Fruit fly (Drosophila melanogaster) whole organism, embryonic: ENCODE measurements around the gene CG42404.
A peak's percentile ranks its signal among the peaks of the same experiment; 100 is the strongest.

Experiments
- Abd-B ChIP-seq: fragments of 200-800 bp; sonication (Bioruptor generic); optimal IDR thresholded peaks from 2 replicates; lab custom pipeline; 2018; ENCODE audit warnings: missing biosample characterization, mild to moderate bottlenecking, missing genetic modification characterization, moderate library complexity
- Atf-2 ChIP-seq: fragments of 200-800 bp; sonication (Bioruptor generic); optimal IDR thresholded peaks from 2 replicates; lab custom pipeline; 2016; ENCODE audit warnings: missing biosample characterization, missing genetic modification characterization
- CG10979 ChIP-seq: fragments of 200-800 bp; sonication (Bioruptor generic); optimal IDR thresholded peaks from 2 replicates; lab custom pipeline; 2018; ENCODE audit warnings: missing biosample characterization, mild to moderate bottlenecking, missing genetic modification characterization, moderate library complexity
- CG11504 ChIP-seq: fragments of 200-800 bp; sonication (Bioruptor generic); optimal IDR thresholded peaks from 3 replicates; lab custom pipeline; 2019; ENCODE audit warnings: missing biosample characterization, mild to moderate bottlenecking, missing genetic modification characterization, moderate library complexity
- CG13624 ChIP-seq: fragments of 200-800 bp; sonication (Bioruptor generic); optimal IDR thresholded peaks from 2 replicates; lab custom pipeline; 2016; ENCODE audit warnings: missing biosample characterization, missing genetic modification characterization
- CG13775 ChIP-seq: fragments of 200-800 bp; sonication (Bioruptor generic); optimal IDR thresholded peaks from 3 replicates; lab custom pipeline; 2017; ENCODE audit warnings: missing biosample characterization, mild to moderate bottlenecking, missing genetic modification characterization
- CG14050 ChIP-seq: fragments of 200-800 bp; sonication (Bioruptor generic); IDR thresholded peaks from 3 replicates; pipeline ENCODE4 v1.3.6; 2022; ENCODE audit warnings: missing biosample characterization, missing genetic modification characterization
- CG15479 ChIP-seq: fragments of 200-800 bp; sonication (Bioruptor generic); optimal IDR thresholded peaks from 3 replicates; lab custom pipeline; 2019; ENCODE audit warnings: missing biosample characterization, mild to moderate bottlenecking, missing genetic modification characterization, moderate library complexity
- CG1603 ChIP-seq: fragments of 200-800 bp; sonication (Bioruptor generic); optimal IDR thresholded peaks from 2 replicates; lab custom pipeline; 2019; ENCODE audit warnings: missing biosample characterization, mild to moderate bottlenecking, missing genetic modification characterization, moderate library complexity
- CG17186 ChIP-seq: fragments of 200-800 bp; sonication (Bioruptor generic); optimal IDR thresholded peaks from 3 replicates; lab custom pipeline; 2017; ENCODE audit warnings: missing biosample characterization, missing genetic modification reagents, missing genetic modification characterization
- CG2199 ChIP-seq: fragments of 200-800 bp; sonication (Bioruptor generic); IDR thresholded peaks from 3 replicates; pipeline ENCODE4 v1.3.6; 2022; ENCODE audit warnings: missing biosample characterization, missing genetic modification characterization
- CG2712 ChIP-seq: fragments of 200-800 bp; optimal IDR thresholded peaks from 3 replicates; lab custom pipeline; 2019; ENCODE audit warnings: missing biosample characterization, mild to moderate bottlenecking, missing genetic modification characterization, moderate library complexity
- CG3065 ChIP-seq: fragments of 200-800 bp; sonication (Bioruptor generic); optimal IDR thresholded peaks from 2 replicates; lab custom pipeline; 2016; ENCODE audit warnings: missing biosample characterization, missing genetic modification characterization
- CG31365 ChIP-seq: fragments of 200-800 bp; sonication (Bioruptor generic); optimal IDR thresholded peaks from 2 replicates; lab custom pipeline; 2018; ENCODE audit warnings: missing biosample characterization, mild to moderate bottlenecking, missing genetic modification characterization
- CG32772 ChIP-seq: fragments of 200-800 bp; sonication (Bioruptor generic); IDR thresholded peaks from 2 replicates; pipeline ENCODE4 v1.3.6; 2022; ENCODE audit warnings: missing biosample characterization, missing genetic modification characterization
- CG3995 ChIP-seq: fragments of 200-800 bp; sonication (Bioruptor generic); optimal IDR thresholded peaks from 3 replicates; lab custom pipeline; 2016; ENCODE audit warnings: missing biosample characterization, missing genetic modification characterization
- CG42726 ChIP-seq: fragments of 200-800 bp; sonication (Bioruptor generic); IDR thresholded peaks from 2 replicates; pipeline ENCODE4 v1.3.6; 2022; ENCODE audit warnings: missing biosample characterization, missing genetic modification characterization; ENCODE audit not compliant: partially characterized antibody
- CG4820 ChIP-seq: fragments of 200-800 bp; sonication (Bioruptor generic); optimal IDR thresholded peaks from 3 replicates; lab custom pipeline; 2016; ENCODE audit warnings: missing biosample characterization, missing genetic modification characterization
- CG4854 ChIP-seq: fragments of 200-800 bp; sonication (Bioruptor generic); optimal IDR thresholded peaks from 2 replicates; lab custom pipeline; 2016; ENCODE audit warnings: missing biosample characterization, missing genetic modification characterization, inconsistent platforms
- CG6689 ChIP-seq: fragments of 200-800 bp; sonication (Bioruptor generic); IDR thresholded peaks from 2 replicates; pipeline ENCODE4 v1.3.6; 2022; ENCODE audit warnings: missing biosample characterization, missing genetic modification characterization
- CG7928 ChIP-seq: fragments of 200-800 bp; sonication (Bioruptor generic); optimal IDR thresholded peaks from 2 replicates; lab custom pipeline; 2017; ENCODE audit warnings: missing biosample characterization, mild to moderate bottlenecking, missing genetic modification characterization
- Chrac-16 ChIP-seq: fragments of 200-800 bp; sonication (Bioruptor generic); optimal IDR thresholded peaks from 3 replicates; lab custom pipeline; 2016; ENCODE audit warnings: missing biosample characterization, missing genetic modification characterization
- Dad ChIP-seq: fragments of 200-800 bp; sonication (Bioruptor generic); optimal IDR thresholded peaks from 3 replicates; lab custom pipeline; 2016; ENCODE audit warnings: missing biosample characterization, missing genetic modification characterization
- Ets97D ChIP-seq: fragments of 200-800 bp; sonication (Bioruptor generic); optimal IDR thresholded peaks from 3 replicates; lab custom pipeline; 2016; ENCODE audit warnings: missing biosample characterization, missing genetic modification characterization
- PHDP ChIP-seq: fragments of 200-800 bp; sonication (Bioruptor generic); optimal IDR thresholded peaks from 3 replicates; lab custom pipeline; 2018; ENCODE audit warnings: missing biosample characterization, mild to moderate bottlenecking, missing genetic modification characterization, moderate library complexity
- Pdp1 ChIP-seq, 2 experiments: fragments of 200-800 bp; sonication (Bioruptor generic); optimal IDR thresholded peaks; 3 replicates each; lab custom pipeline; 2016; ENCODE audit warnings: missing biosample characterization in 2 of 2, missing genetic modification characterization in 2 of 2, mild to moderate bottlenecking in 1 of 2, moderate library complexity in 1 of 2
- TFAM ChIP-seq: fragments of 200-800 bp; sonication (Bioruptor generic); optimal IDR thresholded peaks from 2 replicates; lab custom pipeline; 2017; ENCODE audit warnings: missing biosample characterization, missing genetic modification characterization, inconsistent platforms
- ap ChIP-seq: fragments of 200-800 bp; sonication (Bioruptor generic); IDR thresholded peaks from 2 replicates; pipeline ENCODE4 v1.3.6; 2022; ENCODE audit warnings: missing biosample characterization, missing genetic modification characterization
- bowl ChIP-seq: fragments of 200-800 bp; sonication (Bioruptor generic); IDR thresholded peaks from 2 replicates; pipeline ENCODE4 v1.3.6; 2022; ENCODE audit warnings: missing biosample characterization, missing genetic modification characterization
- cg ChIP-seq: fragments of 200-800 bp; sonication (Bioruptor generic); optimal IDR thresholded peaks from 3 replicates; lab custom pipeline; 2019; ENCODE audit warnings: missing biosample characterization, mild to moderate bottlenecking, missing genetic modification characterization, moderate library complexity
- dati ChIP-seq: fragments of 200-800 bp; sonication (Bioruptor generic); IDR thresholded peaks from 2 replicates; pipeline ENCODE4 v1.3.6; 2022; ENCODE audit warnings: missing biosample characterization, missing genetic modification characterization
- ewg ChIP-seq: fragments of 200-800 bp; sonication (Bioruptor generic); optimal IDR thresholded peaks from 3 replicates; lab custom pipeline; 2017; ENCODE audit warnings: mild to moderate bottlenecking, missing biosample characterization, missing genetic modification reagents, missing genetic modification characterization
- eyg ChIP-seq: fragments of 200-800 bp; sonication (Bioruptor generic); optimal IDR thresholded peaks from 3 replicates; lab custom pipeline; 2016; ENCODE audit warnings: missing biosample characterization, missing genetic modification characterization
- ftz-f1 ChIP-seq: fragments of 200-800 bp; sonication (Bioruptor generic); optimal IDR thresholded peaks from 2 replicates; lab custom pipeline; 2016; ENCODE audit warnings: missing biosample characterization, missing genetic modification characterization
- gce ChIP-seq: fragments of 200-800 bp; sonication (Bioruptor generic); IDR thresholded peaks from 3 replicates; pipeline ENCODE4 v1.3.6; 2022; ENCODE audit warnings: missing biosample characterization, missing genetic modification characterization
- grn ChIP-seq: fragments of 200-800 bp; sonication (Bioruptor generic); optimal IDR thresholded peaks from 3 replicates; lab custom pipeline; 2017; ENCODE audit warnings: missing biosample characterization, missing genetic modification characterization
- gt ChIP-seq: fragments of 200-800 bp; sonication (Bioruptor generic); IDR thresholded peaks from 2 replicates; pipeline ENCODE4 v1.3.6; 2022; ENCODE audit warnings: missing biosample characterization, missing genetic modification characterization
- hkb ChIP-seq, 2 experiments: fragments of 200-800 bp in 1 of 2; fragments of >200 bp in 1 of 2; sonication (Bioruptor generic) in 1 of 2; IDR thresholded peaks in 1 of 2; optimal IDR thresholded peaks in 1 of 2; 2 replicates each; pipeline versions ENCODE4 v1.3.6 to Lab custom; 2017 to 2022; ENCODE audit warnings: missing biosample characterization in 1 of 2, missing genetic modification characterization in 1 of 2
- jing ChIP-seq: fragments of 200-800 bp; sonication (Bioruptor generic); optimal IDR thresholded peaks from 2 replicates; lab custom pipeline; 2018; ENCODE audit warnings: missing biosample characterization, mild to moderate bottlenecking, missing genetic modification characterization
- kay ChIP-seq: fragments of 200-800 bp; sonication (Bioruptor generic); optimal IDR thresholded peaks from 2 replicates; lab custom pipeline; 2016; ENCODE audit warnings: missing biosample characterization, missing genetic modification characterization
- lbe ChIP-seq: fragments of 200-800 bp; sonication (Bioruptor generic); optimal IDR thresholded peaks from 2 replicates; lab custom pipeline; 2016; ENCODE audit warnings: missing biosample characterization, mild to moderate bottlenecking, missing genetic modification characterization
- lilli ChIP-seq: fragments of 200-800 bp; sonication (Bioruptor generic); optimal IDR thresholded peaks from 3 replicates; lab custom pipeline; 2016; ENCODE audit warnings: missing biosample characterization, missing genetic modification characterization
- oc ChIP-seq: fragments of 200-800 bp; sonication (Bioruptor generic); optimal IDR thresholded peaks from 2 replicates; lab custom pipeline; 2018; ENCODE audit warnings: missing biosample characterization, mild to moderate bottlenecking, missing genetic modification characterization, moderate library complexity
- otp ChIP-seq: fragments of 200-800 bp; sonication (Bioruptor generic); IDR thresholded peaks from 3 replicates; pipeline ENCODE4, ENCODE4 v1.3.6; 2022; ENCODE audit warnings: missing biosample characterization, missing genetic modification characterization
- pros ChIP-seq: fragments of 200-800 bp; sonication (Bioruptor generic); optimal IDR thresholded peaks from 3 replicates; lab custom pipeline; 2019; ENCODE audit warnings: missing biosample characterization, mild to moderate bottlenecking, missing genetic modification characterization, moderate library complexity
- pzg ChIP-seq: fragments of 200-800 bp; sonication (Bioruptor generic); optimal IDR thresholded peaks from 3 replicates; lab custom pipeline; 2018; ENCODE audit warnings: missing biosample characterization, mild to moderate bottlenecking, missing genetic modification characterization, moderate library complexity
- salm ChIP-seq: fragments of 200-800 bp; sonication (Bioruptor generic); optimal IDR thresholded peaks from 2 replicates; lab custom pipeline; 2018; ENCODE audit warnings: missing biosample characterization, mild to moderate bottlenecking, missing genetic modification characterization
- sens ChIP-seq: fragments of 200-800 bp; sonication (Bioruptor generic); peaks from one replicate; lab custom pipeline; 2016; ENCODE audit warnings: missing biosample characterization, missing genetic modification characterization
- sna ChIP-seq: fragments of 200-800 bp; sonication (Bioruptor generic); IDR thresholded peaks from 2 replicates; pipeline ENCODE4 v1.3.6; 2022; ENCODE audit warnings: missing biosample characterization, missing genetic modification characterization; ENCODE audit not compliant: partially characterized antibody
- toy ChIP-seq: fragments of 200-800 bp; sonication (Bioruptor generic); IDR thresholded peaks from 2 replicates; pipeline ENCODE4 v1.3.6; 2022; ENCODE audit warnings: missing biosample characterization, missing genetic modification characterization
- twi ChIP-seq: fragments of 200-800 bp; optimal IDR thresholded peaks from 2 replicates; lab custom pipeline; 2019; ENCODE audit warnings: missing biosample characterization, mild to moderate bottlenecking, missing genetic modification characterization, moderate library complexity

Gene CG42404

DNA sequence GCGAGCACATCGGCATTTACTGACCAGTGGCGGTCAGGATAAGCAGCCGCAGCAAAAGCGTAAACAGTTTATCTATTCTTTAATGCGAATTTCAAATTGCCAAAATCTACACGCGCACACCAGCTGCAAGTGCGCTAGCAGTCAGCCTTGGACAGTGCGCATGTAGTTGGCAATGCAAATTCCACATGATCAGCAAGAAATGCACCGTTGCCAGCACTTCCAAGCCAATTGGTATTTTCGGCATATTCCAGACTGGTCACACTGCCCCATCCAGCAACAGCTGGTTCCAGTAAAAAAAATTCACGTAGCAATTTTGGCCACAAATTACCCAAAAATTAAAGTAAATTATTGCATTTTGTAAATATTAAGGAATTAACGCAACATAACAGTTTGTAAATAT is 37.9 kb downstream of the CG42404 start (continued):
- TF ChIP-seq CG3995 (GFP tag; lab: Kevin White, UChicago) (peak; percentile 24), sna (GFP tag; lab: Robert Waterston, UW) (no peak), CG13624 (GFP tag; lab: Kevin White, UChicago) (peak; percentile 4), CG42726 (GFP tag; lab: Robert Waterston, UW) (no peak), dati (GFP tag; lab: Robert Waterston, UW) (no peak), ap (GFP tag; lab: Robert Waterston, UW) (no peak), CG2712 (peak; percentile 19), CG14050 (GFP tag; lab: Robert Waterston, UW) (no peak), Dad (peak; percentile 6), CG4820 (GFP tag; lab: Kevin White, UChicago) (no peak), Pdp1 (GFP tag; optimal IDR thresholded peaks at IDR 0.05; lab: Kevin White, UChicago) (peak in 1 of 2 experiments; percentile 54), toy (GFP tag; lab: Robert Waterston, UW) (no peak), CG3065 (GFP tag; lab: Kevin White, UChicago) (peak; percentile 7), CG11504 (tag; lab: Kevin White, UChicago) (peak; percentile 50), oc (tag; lab: Kevin White, UChicago) (peak; percentile 33), cg (GFP tag; lab: Kevin White, UChicago) (peak; percentile 13), eyg (GFP tag; lab: Kevin White, UChicago) (no peak), CG7928 (GFP tag; lab: Kevin White, UChicago) (peak; percentile 18), sens (GFP tag; lab: Kevin White, UChicago) (peak; percentile 64), ewg (GFP tag; lab: Kevin White, UChicago) (peak; percentile 25), TFAM (GFP tag; lab: Kevin White, UChicago) (no peak), gce (GFP tag; lab: Robert Waterston, UW) (no peak), gt (GFP tag; lab: Robert Waterston, UW) (no peak), CG15479 (GFP tag; lab: Kevin White, UChicago) (no peak), twi (peak; percentile 33), otp (GFP tag; lab: Robert Waterston, UW) (no peak), salm (no peak), jing (GFP tag; lab: Kevin White, UChicago) (no peak), Chrac-16 (GFP tag; lab: Kevin White, UChicago) (no peak), Abd-B (GFP tag; lab: Kevin White, UChicago) (peak; percentile 64), Atf-2 (GFP tag; lab: Kevin White, UChicago) (no peak), CG10979 (tag; lab: Kevin White, UChicago) (no peak), CG13775 (GFP tag; lab: Kevin White, UChicago) (no peak), lilli (peak; percentile 48), PHDP (tag; lab: Kevin White, UChicago) (peak; percentile 8), CG17186 (peak; percentile 93), bowl (GFP tag; lab: Robert Waterston, UW) (no peak), pros (GFP tag; lab: Kevin White, UChicago) (no peak), pzg (GFP tag; lab: Kevin White, UChicago) (peak; percentile 98), grn (GFP tag; lab: Kevin White, UChicago) (no peak), CG1603 (tag; lab: Kevin White, UChicago) (peak; percentile 92), lbe (peak; percentile 52), CG32772 (GFP tag; lab: Robert Waterston, UW) (no peak), hkb (optimal IDR thresholded peaks at IDR 0.05; lab: Kevin White, UChicago) (peak; percentile 8), hkb (GFP tag; IDR thresholded peaks at IDR 0.05; lab: Robert Waterston, UW) (no peak), Ets97D (GFP tag; lab: Kevin White, UChicago) (peak; percentile 75), CG2199 (GFP tag; lab: Robert Waterston, UW) (no peak), CG31365 (tag; lab: Kevin White, UChicago) (no peak), CG4854 (GFP tag; lab: Kevin White, UChicago) (peak; percentile 99), kay (peak; percentile 42), ftz-f1 (GFP tag; lab: Kevin White, UChicago) (peak; percentile 41), CG6689 (GFP tag; lab: Robert Waterston, UW) (no peak)
